Fruit fly (Drosophila melanogaster) whole organism, pupa: Measurements from ENCODE around the gene 14-3-3epsilon.

Experiments
- CG32121 ChIP-seq: fragments of 200-800 bp; sonication (Bioruptor generic); IDR thresholded peaks from 2 replicates; pipeline ENCODE4 v1.3.6; 2022; ENCODE audit warnings: missing biosample characterization, missing genetic modification characterization
- Pif1A ChIP-seq: fragments of 200-800 bp; sonication (Bioruptor generic); optimal IDR thresholded peaks from 3 replicates; lab custom pipeline; 2016; ENCODE audit warnings: missing biosample characterization, missing genetic modification characterization

DNA sequence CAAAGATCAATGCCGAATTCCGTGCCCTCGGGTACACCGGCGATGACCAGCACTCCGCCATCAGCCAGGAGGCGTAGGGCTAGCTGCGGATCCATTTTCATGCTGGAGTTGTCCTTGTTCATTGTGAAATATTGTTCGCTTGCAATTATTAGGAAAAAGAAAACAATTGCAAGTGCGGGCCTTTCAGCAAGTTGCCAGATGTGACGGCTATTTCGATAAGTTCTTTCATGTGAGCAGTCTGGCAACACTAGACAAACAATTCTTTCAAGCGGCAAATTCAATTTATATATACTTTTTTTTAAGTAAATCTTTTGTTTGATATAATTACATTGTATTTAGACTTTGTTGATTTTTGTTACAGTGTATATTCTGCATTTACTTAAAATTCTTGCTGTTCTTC lies 10.2 kb downstream of the 14-3-3epsilon start, which contains the start of gene CG12320:
- TF ChIP-seq Pif1A (GFP tag; lab: Kevin White, UChicago), result no peak
- no peak for TF ChIP-seq CG32121 (GFP tag; lab: Robert Waterston, UW)
